Worm (Caenorhabditis elegans): ENCODE measurements around the gene fbxb-82.

DNA sequence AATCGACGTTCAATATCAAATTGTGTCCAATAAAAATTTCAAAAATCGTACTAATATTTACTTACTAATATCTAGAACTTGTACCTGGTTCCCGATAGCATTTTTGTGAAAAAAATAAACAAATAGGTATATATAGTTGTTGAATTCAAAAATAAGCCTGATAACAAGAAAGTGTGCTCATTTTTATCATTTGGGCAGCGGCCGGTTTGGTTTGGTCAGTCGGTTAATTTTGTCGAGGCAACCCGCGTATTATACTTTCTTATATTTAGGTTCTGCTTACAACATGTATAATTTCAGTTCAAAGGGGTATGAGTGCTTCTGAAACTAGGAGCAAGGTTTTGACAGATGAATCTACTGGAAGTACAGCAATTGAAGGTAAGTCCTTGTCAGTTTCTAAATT is 12.4 kb downstream of the fbxb-82 start, which contains the start of the genes nhr-280 and C29F9.2:
- no peak for TF ChIP-seq jun-1 (tag; optimal IDR thresholded peaks at IDR 0.05)
- TF ChIP-seq nhr-76 (tag; optimal IDR thresholded peaks at IDR 0.05), result no peak
- TF ChIP-seq nhr-25 (tag; optimal IDR thresholded peaks at IDR 0.05), result no peak
- TF ChIP-seq snpc-4 (tag; optimal IDR thresholded peaks at IDR 0.05), result no peak
- TF ChIP-seq ztf-11 (tag; optimal IDR thresholded peaks at IDR 0.05), result no peak
- no peak for TF ChIP-seq mdl-1 (tag; optimal IDR thresholded peaks at IDR 0.05)
- no peak for TF ChIP-seq ceh-16 (tag; optimal IDR thresholded peaks at IDR 0.05)
- no peak for TF ChIP-seq egl-27 (tag; optimal IDR thresholded peaks at IDR 0.05)
